Worm (Caenorhabditis elegans) whole organism, L4 larva: ENCODE data around the gene npr-13.

Experiments used
- F26F4.8 ChIP-seq: fragments of 200-800 bp; sonication (Bioruptor generic); conservative IDR thresholded peaks from 2 replicates; pipeline ENCODE4 v1.3.6; 2022; ENCODE audit warnings: missing genetic modification characterization, missing compliant biosample characterization
- F37D6.2 ChIP-seq: sonication (generic microtip); optimal IDR thresholded peaks from 2 replicates; lab custom pipeline; 2016; ENCODE audit warnings: mild to moderate bottlenecking, missing genetic modification characterization, missing compliant biosample characterization
- F44E2.7 ChIP-seq: fragments of 200-800 bp; sonication (Bioruptor generic); IDR thresholded peaks from 2 replicates; pipeline ENCODE4 v2.1.2; 2022; ENCODE audit warnings: missing genetic modification characterization, missing compliant biosample characterization
- F49E8.2 ChIP-seq: sonication (generic microtip); optimal IDR thresholded peaks from 2 replicates; lab custom pipeline; 2016; ENCODE audit warnings: missing compliant biosample characterization, mild to moderate bottlenecking, missing genetic modification characterization, borderline replicate concordance
- T20F7.1 ChIP-seq: fragments of 200-800 bp; sonication (Bioruptor generic); optimal IDR thresholded peaks from 2 replicates; lab custom pipeline; 2018; ENCODE audit warnings: mild to moderate bottlenecking, missing genetic modification characterization, missing compliant biosample characterization
- T26A8.4 ChIP-seq: fragments of 200-800 bp; sonication (Bioruptor generic); IDR thresholded peaks from 2 replicates; pipeline ENCODE4 v1.3.6; 2022; ENCODE audit warnings: missing genetic modification characterization, missing compliant biosample characterization
- Y75B8A.6 ChIP-seq: fragments of 200-800 bp; sonication (Bioruptor generic); IDR thresholded peaks from 2 replicates; pipeline ENCODE4 v1.3.6; 2022; ENCODE audit warnings: missing genetic modification reagents, missing genetic modification characterization, missing compliant biosample characterization
- ZK546.5 ChIP-seq, 2 experiments: sonication (generic microtip); optimal IDR thresholded peaks; 2 replicates each; lab custom pipeline; 2017; ENCODE audit warnings: missing biosample characterization in 2 of 2, missing genetic modification characterization in 2 of 2
- ceh-20 ChIP-seq: fragments of 200-800 bp; sonication (Bioruptor generic); IDR thresholded peaks from 2 replicates; pipeline ENCODE4 v1.3.6; 2022; ENCODE audit warnings: missing genetic modification reagents, missing genetic modification characterization, missing compliant biosample characterization
- ces-1 ChIP-seq: fragments of 150-350 bp; sonication (generic microtip); optimal IDR thresholded peaks from 4 replicates; lab custom pipeline; 2014; ENCODE audit warnings: missing biosample characterization, missing genetic modification reagents, missing genetic modification characterization
- ctbp-1 ChIP-seq: fragments of 200-800 bp; sonication (Bioruptor generic); IDR thresholded peaks from 2 replicates; pipeline ENCODE4 v1.3.6; 2022; ENCODE audit warnings: missing genetic modification reagents, missing genetic modification characterization, missing compliant biosample characterization
- dmd-6 ChIP-seq: fragments of 200-800 bp; sonication (Bioruptor generic); IDR thresholded peaks from 2 replicates; pipeline ENCODE4 v1.3.6; 2022; ENCODE audit warnings: missing genetic modification reagents, missing genetic modification characterization, missing compliant biosample characterization
- dmd-8 ChIP-seq: fragments of 200-800 bp; sonication (Bioruptor generic); IDR thresholded peaks from 2 replicates; pipeline ENCODE4 v1.3.6; 2022; ENCODE audit warnings: missing genetic modification characterization, missing compliant biosample characterization
- dmd-9 ChIP-seq: fragments of 200-800 bp; sonication (Bioruptor generic); IDR thresholded peaks from 2 replicates; pipeline ENCODE4 v1.3.6; 2022; ENCODE audit warnings: missing genetic modification reagents, missing genetic modification characterization, missing compliant biosample characterization
- fkh-10 ChIP-seq: fragments of 150-350 bp; optimal IDR thresholded peaks from 2 replicates; lab custom pipeline; 2014; ENCODE audit warnings: missing biosample characterization, missing genetic modification reagents, missing genetic modification characterization
- hif-1 ChIP-seq, 2 experiments: sonication (generic microtip); optimal IDR thresholded peaks; 2 replicates each; lab custom pipeline; 2016 to 2017; ENCODE audit warnings: missing compliant biosample characterization in 2 of 2, missing genetic modification characterization in 2 of 2, missing genetic modification reagents in 2 of 2, missing genotype in 2 of 2, mild to moderate bottlenecking in 1 of 2
- hlh-30 ChIP-seq: sonication (generic microtip); optimal IDR thresholded peaks from 2 replicates; lab custom pipeline; 2017; ENCODE audit warnings: antibody characterized with exemption, mild to moderate bottlenecking, missing genetic modification characterization, missing compliant biosample characterization; ENCODE audit not compliant: insufficient read depth
- lin-1 ChIP-seq: fragments of 200-800 bp; sonication (Bioruptor generic); IDR thresholded peaks from 2 replicates; pipeline ENCODE4 v1.3.6; 2022; ENCODE audit warnings: missing genetic modification reagents, missing genetic modification characterization, missing compliant biosample characterization
- lin-15B ChIP-seq: fragments of 150-350 bp; sonication (generic microtip); optimal IDR thresholded peaks from 3 replicates; lab custom pipeline; 2014; ENCODE audit warnings: missing biosample characterization, missing genetic modification characterization
- lin-29 ChIP-seq: fragments of 200-800 bp; sonication (Bioruptor generic); IDR thresholded peaks from 2 replicates; pipeline ENCODE4 v1.3.6; 2022; ENCODE audit warnings: missing genetic modification reagents, missing genetic modification characterization, missing compliant biosample characterization
- lin-39 ChIP-seq: fragments of 150-350 bp; optimal IDR thresholded peaks from 2 replicates; lab custom pipeline; 2014; ENCODE audit warnings: missing biosample characterization, missing genetic modification reagents, missing genetic modification characterization
- lsy-2 ChIP-seq, 2 experiments: fragments of 150-350 bp in 1 of 2; sonication (generic microtip) in 1 of 2; optimal IDR thresholded peaks; 2 replicates each; lab custom pipeline; 2014 to 2017; ENCODE audit warnings: missing biosample characterization in 2 of 2, missing genetic modification characterization in 2 of 2
- madf-9 ChIP-seq: fragments of 200-800 bp; sonication (Bioruptor generic); conservative IDR thresholded peaks from 2 replicates; pipeline ENCODE4 v1.3.6; 2022; ENCODE audit warnings: missing genetic modification reagents, missing genetic modification characterization, missing compliant biosample characterization
- mep-1 ChIP-seq: fragments of 150-350 bp; sonication (generic microtip); optimal IDR thresholded peaks from 3 replicates; lab custom pipeline; 2014; ENCODE audit warnings: missing biosample characterization, missing genetic modification characterization
- mes-2 ChIP-seq: sonication (generic microtip); optimal IDR thresholded peaks from 2 replicates; lab custom pipeline; 2016; ENCODE audit warnings: missing genotype, mild to moderate bottlenecking, missing genetic modification characterization, missing compliant biosample characterization; ENCODE audit not compliant: poor library complexity, severe bottlenecking
- mxl-3 ChIP-seq: fragments of 200-800 bp; sonication (Bioruptor generic); optimal IDR thresholded peaks from 2 replicates; lab custom pipeline; 2018; ENCODE audit warnings: mild to moderate bottlenecking, missing genetic modification characterization, missing compliant biosample characterization
- nhr-10 ChIP-seq: fragments of 150-350 bp; optimal IDR thresholded peaks from 2 replicates; lab custom pipeline; 2014; ENCODE audit warnings: missing biosample characterization, missing genetic modification characterization
- nhr-102 ChIP-seq: sonication (generic microtip); optimal IDR thresholded peaks from 2 replicates; lab custom pipeline; 2016; ENCODE audit warnings: mild to moderate bottlenecking, missing genetic modification characterization, moderate library complexity, missing compliant biosample characterization
- nhr-237 ChIP-seq: sonication (generic microtip); optimal IDR thresholded peaks from 2 replicates; lab custom pipeline; 2017; ENCODE audit warnings: missing biosample characterization, missing genetic modification characterization
- nhr-28 ChIP-seq: fragments of 150-350 bp; optimal IDR thresholded peaks from 2 replicates; lab custom pipeline; 2014; ENCODE audit warnings: missing biosample characterization, missing genetic modification characterization
- nhr-41 ChIP-seq: fragments of 200-800 bp; sonication (Bioruptor generic); IDR thresholded peaks from 2 replicates; pipeline ENCODE4 v1.3.6; 2022; ENCODE audit warnings: missing genetic modification reagents, missing genetic modification characterization, missing compliant biosample characterization
- nhr-42 ChIP-seq: fragments of 200-800 bp; sonication (Bioruptor generic); IDR thresholded peaks from 2 replicates; pipeline ENCODE4 v1.3.6; 2022; ENCODE audit warnings: missing genetic modification characterization, missing compliant biosample characterization
- nhr-48 ChIP-seq: sonication (generic microtip); optimal IDR thresholded peaks from 2 replicates; lab custom pipeline; 2016; ENCODE audit warnings: mild to moderate bottlenecking, missing genetic modification characterization, missing compliant biosample characterization
- nhr-6 ChIP-seq: fragments of 150-350 bp; optimal IDR thresholded peaks from 2 replicates; lab custom pipeline; 2014; ENCODE audit warnings: missing biosample characterization, missing genetic modification characterization
- nhr-76 ChIP-seq: fragments of 150-350 bp; optimal IDR thresholded peaks from 2 replicates; lab custom pipeline; 2014; ENCODE audit warnings: missing biosample characterization, missing genetic modification characterization
- rbr-2 ChIP-seq: sonication (generic microtip); optimal IDR thresholded peaks from 2 replicates; lab custom pipeline; 2016; ENCODE audit warnings: missing genotype, missing genetic modification characterization, missing compliant biosample characterization
- sdz-12 ChIP-seq: fragments of 200-800 bp; sonication (Bioruptor generic); optimal IDR thresholded peaks from 2 replicates; lab custom pipeline; 2018; ENCODE audit warnings: mild to moderate bottlenecking, missing genetic modification characterization, missing compliant biosample characterization
- snpc-1.2 ChIP-seq: fragments of 200-800 bp; sonication (Bioruptor generic); IDR thresholded peaks from 2 replicates; pipeline ENCODE4 v1.3.6; 2022; ENCODE audit warnings: missing genetic modification reagents, missing genetic modification characterization, missing compliant biosample characterization
- spr-1 ChIP-seq: sonication (generic microtip); optimal IDR thresholded peaks from 2 replicates; lab custom pipeline; 2016; ENCODE audit warnings: mild to moderate bottlenecking, missing genetic modification characterization, missing compliant biosample characterization
- spr-3 ChIP-seq: fragments of 200-800 bp; sonication (Bioruptor generic); optimal IDR thresholded peaks from 2 replicates; lab custom pipeline; 2018; ENCODE audit warnings: mild to moderate bottlenecking, missing genetic modification characterization, missing compliant biosample characterization
- tag-97 ChIP-seq: fragments of 200-800 bp; sonication (Bioruptor generic); IDR thresholded peaks from 2 replicates; pipeline ENCODE4 v1.3.6; 2022; ENCODE audit warnings: missing genetic modification characterization, missing compliant biosample characterization
- tra-1 ChIP-seq: fragments of 200-800 bp; sonication (Bioruptor generic); IDR thresholded peaks from 2 replicates; pipeline ENCODE4 v1.3.6; 2022; ENCODE audit warnings: missing genetic modification reagents, missing genetic modification characterization, missing compliant biosample characterization
- unc-130 ChIP-seq: sonication (generic microtip); optimal IDR thresholded peaks from 2 replicates; lab custom pipeline; 2016; ENCODE audit warnings: missing genetic modification reagents, missing genetic modification characterization, missing compliant biosample characterization
- unc-62 ChIP-seq, 3 experiments: fragments of 150-350 bp in 1 of 3; sonication (generic microtip); optimal IDR thresholded peaks in 2 of 3; peaks in 1 of 3; 1 replicate in 1 of 3; 2 replicates in 2 of 3; lab custom pipeline; 2014 to 2017; ENCODE audit warnings: missing biosample characterization in 3 of 3, missing genetic modification characterization in 3 of 3, missing genetic modification reagents in 3 of 3, missing genotype in 1 of 3
- vab-7 ChIP-seq: fragments of 200-800 bp; sonication (Bioruptor generic); IDR thresholded peaks from 2 replicates; pipeline ENCODE4 v1.3.6; 2022; ENCODE audit warnings: missing genetic modification reagents, missing genetic modification characterization, missing compliant biosample characterization
- zfp-2 ChIP-seq: sonication (generic microtip); optimal IDR thresholded peaks from 2 replicates; lab custom pipeline; 2016; ENCODE audit warnings: mild to moderate bottlenecking, missing genetic modification characterization, missing compliant biosample characterization
- zip-2 ChIP-seq: fragments of 150-350 bp; optimal IDR thresholded peaks from 2 replicates; lab custom pipeline; 2014; ENCODE audit warnings: missing biosample characterization, missing genetic modification characterization
- ztf-11 ChIP-seq: fragments of 150-350 bp; optimal IDR thresholded peaks from 2 replicates; lab custom pipeline; 2014; ENCODE audit warnings: missing biosample characterization, missing genetic modification characterization

npr-13 gene

ce11 chrV:14849628-14850027 is 8.8 kb downstream of the npr-13 start (continued):
- TF ChIP-seq T26A8.4, result peak; percentile 33; the same call in 1 of the 2 replicates
- TF ChIP-seq unc-62 (GFP tag; optimal IDR thresholded peaks at IDR 0.05 in 1 of 2; lab: Kevin White, UChicago), result peak in 1 of 2 experiments; percentile 98
- TF ChIP-seq unc-62 (tag; optimal IDR thresholded peaks at IDR 0.05; lab: Kevin White, UChicago), result peak; percentile 23
- TF ChIP-seq F44E2.7 (GFP tag; lab: Robert Waterston, UW), result no peak
- TF ChIP-seq hif-1 (tag; optimal IDR thresholded peaks at IDR 0.05; lab: Kevin White, UChicago), result peak in 1 of 2 experiments; percentile 61
- TF ChIP-seq lin-15B, result no peak
- no peak for TF ChIP-seq zip-2 (tag; lab: Kevin White, UChicago)
- TF ChIP-seq snpc-1.2 (GFP tag; lab: Robert Waterston, UW), result no peak
- no peak for TF ChIP-seq dmd-8
- TF ChIP-seq tag-97 (GFP tag; lab: Robert Waterston, UW), result no peak
- no peak for TF ChIP-seq nhr-76 (tag; lab: Kevin White, UChicago)
- TF ChIP-seq nhr-48 (tag; lab: Kevin White, UChicago), result peak; percentile 85
- no peak for TF ChIP-seq nhr-10 (tag; lab: Kevin White, UChicago)
- TF ChIP-seq fkh-10 (GFP tag; lab: Kevin White, UChicago), result no peak
- no peak for TF ChIP-seq ZK546.5 (tag; optimal IDR thresholded peaks at IDR 0.05; lab: Kevin White, UChicago)
- no peak for TF ChIP-seq lin-29 (GFP tag; lab: Robert Waterston, UW)
- TF ChIP-seq sdz-12 (GFP tag; lab: Kevin White, UChicago), result peak; percentile 4
- TF ChIP-seq mes-2 (tag; lab: Kevin White, UChicago), result peak; percentile 45
- TF ChIP-seq ztf-11 (tag; lab: Kevin White, UChicago), result no peak
- TF ChIP-seq lin-39, result no peak
- TF ChIP-seq F37D6.2 (tag; lab: Kevin White, UChicago), result no peak
- no peak for TF ChIP-seq F49E8.2
- TF ChIP-seq spr-1 (tag; lab: Kevin White, UChicago), result peak; percentile 44
- peak; percentile 68 for TF ChIP-seq ctbp-1 (GFP tag; lab: Robert Waterston, UW)
- peak; percentile 41 for TF ChIP-seq T20F7.1 (GFP tag; lab: Kevin White, UChicago)
- TF ChIP-seq zfp-2, result no peak
- TF ChIP-seq spr-3 (GFP tag; lab: Kevin White, UChicago), result no peak
- no peak for TF ChIP-seq unc-130 (GFP tag; lab: Kevin White, UChicago)
- no peak for TF ChIP-seq nhr-237
- TF ChIP-seq nhr-102 (tag; lab: Kevin White, UChicago), result peak; percentile 52
- no peak for TF ChIP-seq ces-1 (GFP tag; lab: Kevin White, UChicago)
- 0 out of 2 replicates have a peak, but pooled peaks have one; percentile 4 for TF ChIP-seq vab-7
- TF ChIP-seq lsy-2 (tag; optimal IDR thresholded peaks at IDR 0.05; lab: Kevin White, UChicago), result peak in 1 of 2 experiments; percentile 75
- TF ChIP-seq rbr-2 (tag; lab: Kevin White, UChicago), result no peak
- no peak for TF ChIP-seq dmd-9
- peak; percentile 86 for TF ChIP-seq tra-1 (GFP tag; lab: Robert Waterston, UW)

- TF ChIP-seq ceh-20 (GFP tag; lab: Robert Waterston, UW) (peak; percentile 96), mep-1 (peak; percentile 75), nhr-6 (tag; lab: Kevin White, UChicago) (peak; percentile 38), lin-1 (GFP tag; lab: Robert Waterston, UW) (peak; percentile 67; the same call in 1 of the 2 replicates), nhr-48 (tag; lab: Kevin White, UChicago) (peak; percentile 67), unc-62 (GFP tag; optimal IDR thresholded peaks at IDR 0.05 in 1 of 2; lab: Kevin White, UChicago) (peak in 1 of 2 experiments; percentile 99), unc-62 (tag; optimal IDR thresholded peaks at IDR 0.05; lab: Kevin White, UChicago) (peak; percentile 4), nhr-42 (GFP tag; lab: Robert Waterston, UW) (no peak), F26F4.8 (GFP tag; lab: Robert Waterston, UW) (no peak), madf-9 (GFP tag; lab: Robert Waterston, UW) (0 out of 2 replicates have a peak, but pooled peaks have one; percentile 8), Y75B8A.6 (GFP tag; lab: Robert Waterston, UW) (no peak), mxl-3 (GFP tag; lab: Kevin White, UChicago) (peak; percentile 84), dmd-6 (GFP tag; lab: Robert Waterston, UW) (peak; percentile 84), hif-1 (tag; optimal IDR thresholded peaks at IDR 0.05; lab: Kevin White, UChicago) (peak in 1 of 2 experiments; percentile 60), spr-3 (GFP tag; lab: Kevin White, UChicago) (no peak), hlh-30 (tag; lab: Kevin White, UChicago) (peak; percentile 98), dmd-8 (no peak), zip-2 (tag; lab: Kevin White, UChicago) (no peak), T26A8.4 (peak; percentile 53), nhr-41 (GFP tag; lab: Robert Waterston, UW) (no peak), nhr-28 (tag; lab: Kevin White, UChicago) (peak; percentile 75)
Measured at ce11 chrV:14848510-14849206, 9.7 kb downstream of the npr-13 start.
